Fruit fly (Drosophila melanogaster) whole organism, embryonic: ENCODE measurements around the gene Sirt6.
A peak's percentile ranks its signal among the peaks of the same experiment; 100 is the strongest.

ENCODE experiments used
- Abd-B ChIP-seq: fragments of 200-800 bp; sonication (Bioruptor generic); optimal IDR thresholded peaks from 2 replicates; lab custom pipeline; 2018; ENCODE audit warnings: missing biosample characterization, mild to moderate bottlenecking, missing genetic modification characterization, moderate library complexity
- CG10267 ChIP-seq: fragments of 200-800 bp; sonication (Bioruptor generic); optimal IDR thresholded peaks from 2 replicates; lab custom pipeline; 2018; ENCODE audit warnings: missing biosample characterization, mild to moderate bottlenecking, missing genetic modification characterization, moderate library complexity
- CG10959 ChIP-seq: fragments of 200-800 bp; sonication (Bioruptor generic); IDR thresholded peaks from 2 replicates; pipeline ENCODE4 v1.3.6; 2022; ENCODE audit warnings: missing biosample characterization, missing genetic modification characterization
- CG11723 ChIP-seq: fragments of 200-800 bp; sonication (Bioruptor generic); optimal IDR thresholded peaks from 2 replicates; lab custom pipeline; 2017; ENCODE audit warnings: missing biosample characterization, mild to moderate bottlenecking, missing genetic modification characterization
- CG12659 ChIP-seq: fragments of 200-800 bp; sonication (Bioruptor generic); optimal IDR thresholded peaks from 3 replicates; lab custom pipeline; 2017; ENCODE audit warnings: mild to moderate bottlenecking, missing biosample characterization, missing genetic modification reagents, missing genetic modification characterization
- CG13424 ChIP-seq: fragments of 200-800 bp; sonication (Bioruptor generic); optimal IDR thresholded peaks from 2 replicates; lab custom pipeline; 2019; ENCODE audit warnings: missing biosample characterization, mild to moderate bottlenecking, missing genetic modification characterization, moderate library complexity
- CG14667 ChIP-seq: fragments of 200-800 bp; sonication (Bioruptor generic); IDR thresholded peaks from 2 replicates; pipeline ENCODE4 v1.3.6; 2022; ENCODE audit warnings: missing biosample characterization, missing genetic modification characterization
- CG15269 ChIP-seq: fragments of 200-800 bp; sonication (Bioruptor generic); optimal IDR thresholded peaks from 2 replicates; lab custom pipeline; 2018; ENCODE audit warnings: missing biosample characterization, mild to moderate bottlenecking, missing genetic modification characterization, moderate library complexity
- CG15479 ChIP-seq: fragments of 200-800 bp; sonication (Bioruptor generic); optimal IDR thresholded peaks from 3 replicates; lab custom pipeline; 2019; ENCODE audit warnings: missing biosample characterization, mild to moderate bottlenecking, missing genetic modification characterization, moderate library complexity
- CG18262 ChIP-seq: fragments of 200-800 bp; optimal IDR thresholded peaks from 3 replicates; lab custom pipeline; 2019; ENCODE audit warnings: missing biosample characterization, mild to moderate bottlenecking, missing genetic modification characterization, moderate library complexity
- CG1832 ChIP-seq: fragments of 200-800 bp; sonication (Bioruptor generic); optimal IDR thresholded peaks from 2 replicates; lab custom pipeline; 2017; ENCODE audit warnings: missing biosample characterization, mild to moderate bottlenecking, missing genetic modification characterization, inconsistent platforms
- CG2116 ChIP-seq: fragments of 200-800 bp; sonication (Bioruptor generic); optimal IDR thresholded peaks from 3 replicates; lab custom pipeline; 2018; ENCODE audit warnings: missing biosample characterization, mild to moderate bottlenecking, missing genetic modification characterization
- CG2875 ChIP-seq: fragments of 200-800 bp; sonication (Bioruptor generic); optimal IDR thresholded peaks from 2 replicates; lab custom pipeline; 2017; ENCODE audit warnings: missing biosample characterization, mild to moderate bottlenecking, missing genetic modification characterization, missing genetic modification reagents
- CG3847 ChIP-seq: fragments of 200-800 bp; sonication (Bioruptor generic); IDR thresholded peaks from 2 replicates; pipeline ENCODE4 v1.3.6; 2022; ENCODE audit warnings: missing biosample characterization, missing genetic modification characterization
- CG43689 ChIP-seq: fragments of 200-800 bp; sonication (Bioruptor generic); IDR thresholded peaks from 2 replicates; pipeline ENCODE4 v1.3.6; 2022; ENCODE audit warnings: missing biosample characterization, missing genetic modification characterization
- CG4854 ChIP-seq: fragments of 200-800 bp; sonication (Bioruptor generic); optimal IDR thresholded peaks from 2 replicates; lab custom pipeline; 2016; ENCODE audit warnings: missing biosample characterization, missing genetic modification characterization, inconsistent platforms
- CG7963 ChIP-seq: fragments of 200-800 bp; sonication (Bioruptor generic); IDR thresholded peaks from 3 replicates; pipeline ENCODE4 v1.3.6; 2022; ENCODE audit warnings: missing biosample characterization, missing genetic modification characterization; ENCODE audit not compliant: partially characterized antibody
- CG9932 ChIP-seq: fragments of 200-800 bp; sonication (Bioruptor generic); IDR thresholded peaks from 2 replicates; pipeline ENCODE4 v1.3.6; 2022; ENCODE audit warnings: missing biosample characterization, missing genetic modification characterization
- CHES-1-like ChIP-seq: fragments of 200-800 bp; sonication (Bioruptor generic); optimal IDR thresholded peaks from 2 replicates; lab custom pipeline; 2016; ENCODE audit warnings: missing biosample characterization, missing genetic modification characterization
- Dll ChIP-seq: fragments of 200-800 bp; sonication (Bioruptor generic); IDR thresholded peaks from 4 replicates; pipeline ENCODE4 v1.3.6; 2022; ENCODE audit warnings: missing biosample characterization, missing genetic modification characterization; ENCODE audit not compliant: partially characterized antibody
- Gug ChIP-seq: fragments of 200-800 bp; sonication (Bioruptor generic); IDR thresholded peaks from 4 replicates; pipeline ENCODE4 v1.3.6; 2022; ENCODE audit warnings: missing biosample characterization, missing genetic modification characterization
- H15 ChIP-seq: fragments of 200-800 bp; sonication (Bioruptor generic); IDR thresholded peaks from 3 replicates; pipeline ENCODE4 v1.3.6; 2022; ENCODE audit warnings: missing biosample characterization, missing genetic modification characterization
- HLHmδ ChIP-seq: fragments of 200-800 bp; sonication (Bioruptor generic); optimal IDR thresholded peaks from 2 replicates; lab custom pipeline; 2018; ENCODE audit warnings: missing biosample characterization, mild to moderate bottlenecking, missing genetic modification characterization, moderate library complexity
- Hmx ChIP-seq: fragments of 200-800 bp; sonication (Bioruptor generic); optimal IDR thresholded peaks from 2 replicates; lab custom pipeline; 2016; ENCODE audit warnings: missing biosample characterization, missing genetic modification characterization
- NC2α ChIP-seq: fragments of 200-800 bp; sonication (Bioruptor generic); optimal IDR thresholded peaks from 2 replicates; lab custom pipeline; 2016; ENCODE audit warnings: missing biosample characterization, missing genetic modification characterization
- Neu2 ChIP-seq: fragments of 200-800 bp; sonication (Bioruptor generic); optimal IDR thresholded peaks from 3 replicates; lab custom pipeline; 2016; ENCODE audit warnings: missing biosample characterization, missing genetic modification characterization, borderline replicate concordance
- Oli ChIP-seq: fragments of 200-800 bp; sonication (Bioruptor generic); optimal IDR thresholded peaks from 2 replicates; lab custom pipeline; 2018; ENCODE audit warnings: missing biosample characterization, mild to moderate bottlenecking, missing genetic modification characterization, moderate library complexity
- Pdp1 ChIP-seq, 2 experiments: fragments of 200-800 bp; sonication (Bioruptor generic); optimal IDR thresholded peaks; 3 replicates each; lab custom pipeline; 2016; ENCODE audit warnings: missing biosample characterization in 2 of 2, missing genetic modification characterization in 2 of 2, mild to moderate bottlenecking in 1 of 2, moderate library complexity in 1 of 2
- Ptx1 ChIP-seq: fragments of 200-800 bp; sonication (Bioruptor generic); IDR thresholded peaks from 2 replicates; pipeline ENCODE4 v1.3.6; 2022; ENCODE audit warnings: missing biosample characterization, missing genetic modification characterization
- Sox102F ChIP-seq: fragments of 200-800 bp; sonication (Bioruptor generic); optimal IDR thresholded peaks from 2 replicates; lab custom pipeline; 2018; ENCODE audit warnings: missing biosample characterization, mild to moderate bottlenecking, missing genetic modification characterization, moderate library complexity
- Ssrp ChIP-seq: fragments of 200-800 bp; sonication (Bioruptor generic); optimal IDR thresholded peaks from 2 replicates; lab custom pipeline; 2018; ENCODE audit warnings: missing biosample characterization, mild to moderate bottlenecking, missing genetic modification characterization, moderate library complexity
- Xbp1 ChIP-seq: fragments of 200-800 bp; sonication (Bioruptor generic); optimal IDR thresholded peaks from 3 replicates; lab custom pipeline; 2016; ENCODE audit warnings: missing biosample characterization, mild to moderate bottlenecking, missing genetic modification characterization
- abd-A ChIP-seq: fragments of 200-800 bp; sonication (Bioruptor generic); optimal IDR thresholded peaks from 3 replicates; lab custom pipeline; 2019; ENCODE audit warnings: missing biosample characterization, mild to moderate bottlenecking, missing genetic modification characterization, moderate library complexity
- bab2 ChIP-seq: fragments of 200-800 bp; sonication (Bioruptor generic); optimal IDR thresholded peaks from 2 replicates; lab custom pipeline; 2016; ENCODE audit warnings: missing biosample characterization, missing genetic modification characterization
- eyg ChIP-seq: fragments of 200-800 bp; sonication (Bioruptor generic); optimal IDR thresholded peaks from 3 replicates; lab custom pipeline; 2016; ENCODE audit warnings: missing biosample characterization, missing genetic modification characterization
- gem ChIP-seq: fragments of 200-800 bp; sonication (Bioruptor generic); optimal IDR thresholded peaks from 2 replicates; lab custom pipeline; 2019; ENCODE audit warnings: missing biosample characterization, mild to moderate bottlenecking, missing genetic modification characterization, moderate library complexity
- grau ChIP-seq: fragments of 200-800 bp; optimal IDR thresholded peaks from 3 replicates; lab custom pipeline; 2019; ENCODE audit warnings: missing biosample characterization, mild to moderate bottlenecking, missing genetic modification characterization, moderate library complexity
- lmd ChIP-seq: fragments of 200-800 bp; sonication (Bioruptor generic); IDR thresholded peaks from 2 replicates; pipeline ENCODE4 v1.3.6; 2022; ENCODE audit warnings: missing biosample characterization, missing genetic modification characterization
- lola ChIP-seq, 3 experiments: fragments of >200 bp in 2 of 3; fragments of 200-800 bp in 1 of 3; sonication (Bioruptor generic) in 1 of 3; optimal IDR thresholded peaks; 2 replicates each; lab custom pipeline; 2017 to 2019; ENCODE audit warnings: missing biosample characterization in 3 of 3, missing genetic modification characterization in 3 of 3, mild to moderate bottlenecking in 1 of 3, moderate library complexity in 1 of 3
- nerfin-2 ChIP-seq: fragments of 200-800 bp; sonication (Bioruptor generic); IDR thresholded peaks from 2 replicates; pipeline ENCODE4 v1.3.6; 2022; ENCODE audit warnings: missing biosample characterization, missing genetic modification characterization; ENCODE audit not compliant: partially characterized antibody
- pan ChIP-seq, 4 experiments: fragments of >200 bp in 3 of 4; fragments of 200-800 bp in 1 of 4; sonication (Bioruptor generic) in 1 of 4; optimal IDR thresholded peaks in 3 of 4; IDR thresholded peaks in 1 of 4; 2 replicates each; pipeline versions ENCODE4 v1.3.6 to Lab custom; 2017 to 2022; ENCODE audit warnings: missing biosample characterization in 2 of 4, missing genetic modification characterization in 2 of 4, mixed read lengths in 1 of 4
- pnt ChIP-seq: fragments of 200-800 bp; sonication (Bioruptor generic); optimal IDR thresholded peaks from 3 replicates; lab custom pipeline; 2016; ENCODE audit warnings: missing biosample characterization, missing genetic modification characterization
- psq ChIP-seq: fragments of 200-800 bp; sonication (Bioruptor generic); optimal IDR thresholded peaks from 2 replicates; lab custom pipeline; 2017; ENCODE audit warnings: missing biosample characterization, missing genetic modification characterization
- row ChIP-seq: fragments of 200-800 bp; sonication (Bioruptor generic); IDR thresholded peaks from 3 replicates; pipeline ENCODE4 v1.3.6; 2022; ENCODE audit warnings: missing biosample characterization, missing genetic modification characterization
- sens-2 ChIP-seq: fragments of 200-800 bp; sonication (Bioruptor generic); IDR thresholded peaks from 2 replicates; pipeline ENCODE4 v1.3.6; 2022; ENCODE audit warnings: missing biosample characterization, missing genetic modification characterization
- ssp ChIP-seq: fragments of 200-800 bp; sonication (Bioruptor generic); IDR thresholded peaks from 2 replicates; pipeline ENCODE4 v1.3.6; 2022; ENCODE audit warnings: missing biosample characterization, missing genetic modification characterization
- ttk ChIP-seq: fragments of 200-800 bp; sonication (Bioruptor generic); IDR thresholded peaks from 2 replicates; pipeline ENCODE4 v2.1.2; 2022; ENCODE audit warnings: missing biosample characterization, missing genetic modification characterization
- vfl ChIP-seq: fragments of 200-800 bp; sonication (Bioruptor generic); optimal IDR thresholded peaks from 2 replicates; lab custom pipeline; 2016; ENCODE audit warnings: missing biosample characterization, missing genetic modification characterization
- zen2 ChIP-seq: fragments of 200-800 bp; sonication (Bioruptor generic); IDR thresholded peaks from 3 replicates; pipeline ENCODE4 v1.3.6; 2022; ENCODE audit warnings: missing biosample characterization, missing genetic modification characterization; ENCODE audit not compliant: partially characterized antibody

Gene Sirt6

dm6 chr3R:10272695-10273094, 11.0 kb upstream of the Sirt6 start:
- TF ChIP-seq nerfin-2 (GFP tag; lab: Robert Waterston, UW), result no peak
- TF ChIP-seq pnt (GFP tag; lab: Kevin White, UChicago), result no peak
- TF ChIP-seq CG9932 (GFP tag; lab: Robert Waterston, UW), result no peak
- no peak for TF ChIP-seq CG15479
- no peak for TF ChIP-seq pan (optimal IDR thresholded peaks at IDR 0.05; lab: Kevin White, UChicago)
- no peak for TF ChIP-seq pan (GFP tag; optimal IDR thresholded peaks at IDR 0.05 in 1 of 2, IDR thresholded peaks at IDR 0.05 in 1 of 2)
- peak; percentile 38 for TF ChIP-seq CG15269 (tag; lab: Kevin White, UChicago)
- peak; percentile 50 for TF ChIP-seq row (GFP tag; lab: Robert Waterston, UW)
- peak; percentile 45; the same call in 1 of the 2 replicates for TF ChIP-seq Ptx1 (GFP tag; lab: Robert Waterston, UW)
- TF ChIP-seq ssp (GFP tag; lab: Robert Waterston, UW), result 0 out of 2 replicates have a peak, but pooled peaks have one; percentile 11
- TF ChIP-seq eyg (GFP tag; lab: Kevin White, UChicago), result peak; percentile 4
- no peak for TF ChIP-seq lola (GFP tag; optimal IDR thresholded peaks at IDR 0.05; lab: Kevin White, UChicago)
- peak; percentile 12 for TF ChIP-seq Oli (tag; lab: Kevin White, UChicago)
- no peak for TF ChIP-seq NC2α
- no peak for TF ChIP-seq abd-A (tag; lab: Kevin White, UChicago)
- 0 out of 2 replicates have a peak, but pooled peaks have one; percentile 31 for TF ChIP-seq ttk (GFP tag; lab: Robert Waterston, UW)
- no peak for TF ChIP-seq CG10267
- TF ChIP-seq CG1832 (GFP tag; lab: Kevin White, UChicago), result no peak
- TF ChIP-seq CG12659, result no peak
- peak; percentile 6 for TF ChIP-seq Ssrp (tag; lab: Kevin White, UChicago)
- TF ChIP-seq CG10959, result no peak
- no peak for TF ChIP-seq CG43689 (GFP tag; lab: Robert Waterston, UW)
- no peak for TF ChIP-seq CG14667 (GFP tag; lab: Robert Waterston, UW)
- peak; percentile 59 for TF ChIP-seq gem (tag; lab: Kevin White, UChicago)
- no peak for TF ChIP-seq CG3847 (GFP tag; lab: Robert Waterston, UW)
- TF ChIP-seq CG11723 (GFP tag; lab: Kevin White, UChicago), result no peak
- TF ChIP-seq HLHmδ (GFP tag; lab: Kevin White, UChicago), result no peak
- no peak for TF ChIP-seq Neu2 (GFP tag; lab: Kevin White, UChicago)
- no peak for TF ChIP-seq CHES-1-like (GFP tag; lab: Kevin White, UChicago)
- no peak for TF ChIP-seq vfl (GFP tag; lab: Kevin White, UChicago)
- peak; percentile 58 for TF ChIP-seq Sox102F (GFP tag; lab: Kevin White, UChicago)
- TF ChIP-seq bab2 (GFP tag; lab: Kevin White, UChicago), result peak; percentile 6
- TF ChIP-seq CG13424 (tag; lab: Kevin White, UChicago), result peak; percentile 29
- TF ChIP-seq lmd (GFP tag; lab: Robert Waterston, UW), result 0 out of 2 replicates have a peak, but pooled peaks have one; percentile 12
- TF ChIP-seq Dll (GFP tag; lab: Robert Waterston, UW), result no peak
- TF ChIP-seq zen2 (GFP tag; lab: Robert Waterston, UW), result no peak
- no peak for TF ChIP-seq CG7963 (GFP tag; lab: Robert Waterston, UW)
- TF ChIP-seq Hmx, result no peak
- TF ChIP-seq CG18262 (tag; lab: Kevin White, UChicago), result peak; percentile 6
- TF ChIP-seq H15 (GFP tag; lab: Robert Waterston, UW), result no peak
- TF ChIP-seq CG4854, result no peak
- TF ChIP-seq Xbp1, result peak; percentile 40
- TF ChIP-seq psq (GFP tag; lab: Kevin White, UChicago), result no peak
- no peak for TF ChIP-seq CG2116 (GFP tag; lab: Kevin White, UChicago)
- TF ChIP-seq Gug, result no peak
- no peak for TF ChIP-seq CG2875 (GFP tag; lab: Kevin White, UChicago)
- TF ChIP-seq Abd-B, result no peak
- no peak for TF ChIP-seq sens-2
- TF ChIP-seq grau (tag; lab: Kevin White, UChicago), result peak; percentile 25
- peak in 1 of 2 experiments; percentile 10 for TF ChIP-seq Pdp1 (GFP tag; optimal IDR thresholded peaks at IDR 0.05; lab: Kevin White, UChicago)
